Worm (Caenorhabditis elegans) whole organism, late embryonic: Measurements from ENCODE around the gene C36E6.8.

Experiments
- C38D4.7 ChIP-seq: fragments of 200-800 bp; sonication (Bioruptor generic); optimal IDR thresholded peaks from 2 replicates; lab custom pipeline; 2018; ENCODE audit warnings: mild to moderate bottlenecking, missing genetic modification characterization, moderate library complexity, missing compliant biosample characterization
- ahr-1 ChIP-seq: sonication (generic microtip); optimal IDR thresholded peaks from 2 replicates; lab custom pipeline; 2016; ENCODE audit warnings: missing genetic modification characterization, missing compliant biosample characterization
- dve-1 ChIP-seq: sonication (generic microtip); optimal IDR thresholded peaks from 2 replicates; lab custom pipeline; 2017; ENCODE audit warnings: antibody characterized with exemption, mild to moderate bottlenecking, missing genetic modification characterization, missing compliant biosample characterization
- ets-4 ChIP-seq: sonication (generic microtip); optimal IDR thresholded peaks from 2 replicates; lab custom pipeline; 2016; ENCODE audit warnings: missing genetic modification characterization, missing compliant biosample characterization
- fkh-10 ChIP-seq: fragments of 150-350 bp; optimal IDR thresholded peaks from 2 replicates; lab custom pipeline; 2014; ENCODE audit warnings: missing biosample characterization, missing genetic modification reagents, missing genetic modification characterization
- nhr-11 ChIP-seq: fragments of 150-350 bp; optimal IDR thresholded peaks from 2 replicates; lab custom pipeline; 2014; ENCODE audit warnings: missing biosample characterization, missing genetic modification characterization
- pha-2 ChIP-seq: sonication (generic microtip); optimal IDR thresholded peaks from 2 replicates; lab custom pipeline; 2017; ENCODE audit warnings: mild to moderate bottlenecking, missing genetic modification characterization, missing compliant biosample characterization
- pros-1 ChIP-seq: fragments of 150-350 bp; optimal IDR thresholded peaks from 2 replicates; lab custom pipeline; 2014; ENCODE audit warnings: missing biosample characterization, missing genetic modification reagents, missing genetic modification characterization
- unc-55 ChIP-seq: sonication (generic microtip); optimal IDR thresholded peaks from 2 replicates; lab custom pipeline; 2017; ENCODE audit warnings: missing biosample characterization, missing genetic modification reagents, missing genetic modification characterization

- no peak for TF ChIP-seq ahr-1
- TF ChIP-seq C38D4.7 (GFP tag; lab: Kevin White, UChicago), result no peak
- no peak for TF ChIP-seq pha-2
- no peak for TF ChIP-seq dve-1
- TF ChIP-seq pros-1 (tag; lab: Kevin White, UChicago), result no peak
- no peak for TF ChIP-seq unc-55 (GFP tag; lab: Kevin White, UChicago)
- no peak for TF ChIP-seq nhr-11 (tag; lab: Kevin White, UChicago)
- TF ChIP-seq ets-4 (tag; lab: Kevin White, UChicago), result no peak
- no peak for TF ChIP-seq fkh-10 (GFP tag; lab: Kevin White, UChicago)
Measured at ce11 chrX:17458887-17459286, 20.4 kb downstream of the C36E6.8 start, which contains the start of gene mlc-1.
